Worm (Caenorhabditis elegans): ENCODE data around the gene F55A11.6.

The F55A11.6 gene

ce11 chrV:11794172-11794571, 17.5 kb downstream of the F55A11.6 start:
- TF ChIP-seq sdz-12 (GFP tag; optimal IDR thresholded peaks at IDR 0.05): no peak
- TF ChIP-seq hlh-11 (tag; optimal IDR thresholded peaks at IDR 0.05): peak; percentile 16
- no peak for TF ChIP-seq Y75B8A.6 (GFP tag; IDR thresholded peaks at IDR 0.05)
- TF ChIP-seq nhr-48 (tag; optimal IDR thresholded peaks at IDR 0.05): peak; percentile 80
- TF ChIP-seq nhr-111 (GFP tag; optimal IDR thresholded peaks at IDR 0.05): no peak
- TF ChIP-seq unc-62 (GFP tag; optimal IDR thresholded peaks at IDR 0.05 in 1 of 2): peak in 1 of 2 experiments; percentile 76
- TF ChIP-seq unc-62 (tag; optimal IDR thresholded peaks at IDR 0.05): no peak
- no peak for TF ChIP-seq lin-29 (GFP tag; IDR thresholded peaks at IDR 0.05)
- peak; percentile 25 for TF ChIP-seq aha-1 (tag)
- TF ChIP-seq mdl-1 (tag; optimal IDR thresholded peaks at IDR 0.05): peak; percentile 18 to 42
- TF ChIP-seq pha-4 (GFP tag; IDR thresholded peaks at IDR 0.05): no peak
- TF ChIP-seq pha-4 (tag; optimal IDR thresholded peaks at IDR 0.05): no peak
- TF ChIP-seq nhr-42 (GFP tag; IDR thresholded peaks at IDR 0.05): no peak

- TF ChIP-seq php-3 (GFP tag; IDR thresholded peaks at IDR 0.05) (no peak), hlh-30 (tag; optimal IDR thresholded peaks at IDR 0.05; ENCODE audit: insufficient read depth) (peak; percentile 36), hlh-11 (tag; optimal IDR thresholded peaks at IDR 0.05) (peak; percentile 7), ceh-32 (tag; optimal IDR thresholded peaks at IDR 0.05; ENCODE audit: poor library complexity) (no peak), nhr-28 (tag; optimal IDR thresholded peaks at IDR 0.05) (no peak), ceh-28 (tag; optimal IDR thresholded peaks at IDR 0.05) (no peak), mep-1 (tag; optimal IDR thresholded peaks at IDR 0.05) (no peak), tra-1 (GFP tag; IDR thresholded peaks at IDR 0.05) (no peak)
These were observed 18.7 kb downstream of the F55A11.6 start for ce11 chrV:11795352-11795751.

ce11 chrV:11796343-11796742, 19.7 kb downstream of the F55A11.6 start:
- no peak for TF ChIP-seq unc-39 (tag; optimal IDR thresholded peaks at IDR 0.05)
- no peak for TF ChIP-seq egl-43 (GFP tag; IDR thresholded peaks at IDR 0.05)
- TF ChIP-seq lir-3 (tag; optimal IDR thresholded peaks at IDR 0.05): no peak
- no peak for TF ChIP-seq zfp-2 (tag; optimal IDR thresholded peaks at IDR 0.05)
- peak; percentile 11 for TF ChIP-seq nhr-28 (tag; optimal IDR thresholded peaks at IDR 0.05)
- TF ChIP-seq ceh-28 (tag; optimal IDR thresholded peaks at IDR 0.05): no peak
- no peak for TF ChIP-seq snpc-1.2 (GFP tag; IDR thresholded peaks at IDR 0.05)
- no peak for TF ChIP-seq aha-1 (tag)
- TF ChIP-seq set-16 (GFP tag; IDR thresholded peaks at IDR 0.05): no peak
- TF ChIP-seq T26A8.4 (GFP tag; IDR thresholded peaks at IDR 0.05): no peak
- no peak for TF ChIP-seq ztf-7 (tag; optimal IDR thresholded peaks at IDR 0.05)
- TF ChIP-seq cey-2 (tag; optimal IDR thresholded peaks at IDR 0.05; ENCODE audit: borderline replicate concordance, insufficient read depth): no peak
- TF ChIP-seq lim-7 (GFP tag; IDR thresholded peaks at IDR 0.05): no peak
- no peak for TF ChIP-seq ZK546.5 (tag; optimal IDR thresholded peaks at IDR 0.05)
- TF ChIP-seq vab-7 (GFP tag; IDR thresholded peaks at IDR 0.05): no peak
- TF ChIP-seq pqm-1 (tag; optimal IDR thresholded peaks at IDR 0.05): no peak
- no peak for TF ChIP-seq mxl-2 (GFP tag; conservative IDR thresholded peaks at IDR 0.05)
- TF ChIP-seq nhr-11 (tag; optimal IDR thresholded peaks at IDR 0.05): no peak
- TF ChIP-seq madf-5 (GFP tag; IDR thresholded peaks at IDR 0.05): no peak
- TF ChIP-seq hlh-11 (tag; optimal IDR thresholded peaks at IDR 0.05): peak; percentile 18
- TF ChIP-seq ceh-32 (tag; optimal IDR thresholded peaks at IDR 0.05; ENCODE audit: poor library complexity): no peak
- no peak for TF ChIP-seq Y105C5A.15 (GFP tag; IDR thresholded peaks at IDR 0.05)
- TF ChIP-seq ama-1 (optimal IDR thresholded peaks at IDR 0.05): no peak
- TF ChIP-seq T20F7.1 (GFP tag; optimal IDR thresholded peaks at IDR 0.05): no peak
- TF ChIP-seq skn-1 (tag; optimal IDR thresholded peaks at IDR 0.05): no peak
- TF ChIP-seq lin-1 (GFP tag; IDR thresholded peaks at IDR 0.05): no peak
- no peak for TF ChIP-seq ZK337.2 (GFP tag; IDR thresholded peaks at IDR 0.05)
- no peak for TF ChIP-seq nhr-42 (GFP tag; IDR thresholded peaks at IDR 0.05)
- no peak for TF ChIP-seq Y5F2A.4 (GFP tag; optimal IDR thresholded peaks at IDR 0.05)
- TF ChIP-seq mes-2 (tag; optimal IDR thresholded peaks at IDR 0.05; ENCODE audit: poor library complexity, severe bottlenecking): no peak
- peak in 1 of 2 experiments; percentile 98 for TF ChIP-seq unc-62 (GFP tag; optimal IDR thresholded peaks at IDR 0.05 in 1 of 2)
- no peak for TF ChIP-seq unc-62 (tag; optimal IDR thresholded peaks at IDR 0.05)
- TF ChIP-seq mxl-3 (GFP tag; optimal IDR thresholded peaks at IDR 0.05): peak; percentile 29
- TF ChIP-seq saeg-2 (GFP tag; IDR thresholded peaks at IDR 0.05): no peak
- no peak for TF ChIP-seq dmd-8 (GFP tag; IDR thresholded peaks at IDR 0.05)
- TF ChIP-seq attf-4 (tag; optimal IDR thresholded peaks at IDR 0.05): no peak
- no peak for TF ChIP-seq lin-13 (GFP tag; optimal IDR thresholded peaks at IDR 0.05)

All from whole organism, L4 larva.